Worm (Caenorhabditis elegans): ENCODE data around the gene C34C12.1.
"Not testable (repeated sequence)": the region's sequence is repeated elsewhere in the genome, so short reads cannot be mapped to it uniquely, and the experiment has no call there.

The C34C12.1 gene

DNA sequence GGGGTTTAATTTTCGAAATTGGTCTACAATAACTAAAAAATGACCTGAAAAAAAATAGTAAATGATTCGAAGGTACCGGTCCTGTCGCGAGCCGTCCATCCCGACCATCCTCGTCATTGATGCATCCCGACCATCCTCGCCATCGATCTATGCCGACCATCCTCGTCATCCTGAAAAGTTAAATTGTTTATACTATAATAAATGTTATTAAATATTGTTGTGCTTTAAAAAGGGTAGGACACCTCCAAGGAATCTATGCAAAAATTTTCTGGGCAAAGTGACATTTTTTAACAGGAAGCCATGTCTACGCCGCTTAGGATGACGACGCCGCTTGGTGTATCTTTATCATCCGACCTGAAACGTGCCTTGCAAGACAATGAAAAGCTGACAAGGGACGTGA is at the start of gene C34C12.1:
TSS of gene C34C12.1 (plus strand) at position 301 of the 400 bp plus-strand sequence.
- TF ChIP-seq scrt-1 (GFP tag; IDR thresholded peaks at IDR 0.05); F13C5.2 (tag; optimal IDR thresholded peaks at IDR 0.05); hnd-1 (tag; optimal IDR thresholded peaks at IDR 0.05): not testable (repeated sequence)

DNA sequence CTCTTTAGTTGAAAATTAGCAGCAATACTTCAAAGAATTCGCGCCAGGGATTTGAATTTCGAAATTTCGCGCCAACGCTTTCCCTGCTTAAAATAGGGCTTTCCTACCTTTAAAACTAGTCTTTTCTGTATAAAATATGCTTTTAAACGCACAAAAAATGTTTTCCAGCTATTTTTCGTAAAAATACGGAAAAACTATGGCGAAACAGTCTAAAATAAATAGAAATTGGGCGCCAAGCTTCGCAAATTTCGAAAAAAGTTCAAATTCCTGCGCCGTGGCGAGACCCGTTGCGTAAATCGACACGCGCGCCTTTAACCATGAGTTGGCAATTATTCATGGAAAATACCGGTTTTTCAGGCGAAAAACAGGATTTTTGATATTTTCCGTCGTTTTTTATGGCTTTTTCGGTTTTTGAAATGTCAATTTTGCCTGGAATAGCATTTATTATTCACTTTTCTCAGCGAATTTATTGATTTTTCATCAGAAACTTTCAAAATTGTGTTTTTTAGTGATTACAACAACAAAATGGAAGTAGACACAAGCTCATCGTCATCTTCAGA is 49.7 kb upstream of the C34C12.1 start, which contains the start of the genes npp-9 and F59A2.5:
TSS of gene npp-9 (minus strand) at position 126 of the 560 bp plus-strand sequence.
TSS of gene F59A2.5 (plus strand) at position 510 of the 560 bp plus-strand sequence.
- TF ChIP-seq tbx-11 (GFP tag; IDR thresholded peaks at IDR 0.05), result 0 out of 2 replicates have a peak, but pooled peaks have one; percentile 24
- peak; percentile 32 for TF ChIP-seq F13C5.2 (tag; optimal IDR thresholded peaks at IDR 0.05)
- no peak for TF ChIP-seq tra-4 (tag; optimal IDR thresholded peaks at IDR 0.05)

DNA sequence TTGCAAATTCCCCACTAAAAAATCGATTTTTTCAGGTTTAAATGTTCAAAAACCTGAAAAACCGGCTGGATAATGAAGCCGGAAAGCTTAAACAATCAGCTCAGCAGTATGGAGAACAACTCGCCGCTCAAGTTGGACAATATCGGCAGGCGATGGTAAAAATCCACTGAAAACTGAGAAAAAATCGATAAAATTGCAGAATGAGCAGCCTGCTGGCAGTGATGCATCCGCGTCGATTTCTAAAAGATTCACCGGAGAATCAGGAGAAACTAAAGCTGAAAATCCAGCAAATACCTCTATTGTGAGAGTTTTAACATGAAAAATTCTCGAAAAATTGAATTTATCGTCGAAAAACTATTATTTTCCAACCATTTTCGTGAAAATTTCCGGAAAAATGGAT is 48.6 kb upstream of the C34C12.1 start, which contains the start of gene golg-4:
TSS of gene golg-4 (plus strand) at position 34 of the 400 bp plus-strand sequence.
- TF ChIP-seq hnd-1 (tag; optimal IDR thresholded peaks at IDR 0.05) (no peak), tbx-37 (GFP tag; conservative IDR thresholded peaks at IDR 0.05) (no peak), hmbx-1 (tag; optimal IDR thresholded peaks at IDR 0.05) (no peak), pes-1 (GFP tag; IDR thresholded peaks at IDR 0.05) (no peak), hmg-4 (GFP tag; optimal IDR thresholded peaks at IDR 0.05) (no peak), ceh-13 (GFP tag; optimal IDR thresholded peaks at IDR 0.05) (no peak), scrt-1 (GFP tag; IDR thresholded peaks at IDR 0.05) (no peak), tra-4 (tag; optimal IDR thresholded peaks at IDR 0.05) (no peak), ets-7 (tag; optimal IDR thresholded peaks at IDR 0.05) (no peak), B0310.2 (tag; optimal IDR thresholded peaks at IDR 0.05) (no peak), ama-1 (optimal IDR thresholded peaks at IDR 0.05) (no peak), sea-1 (GFP tag; conservative IDR thresholded peaks at IDR 0.05) (no peak), aly-1 (tag; optimal IDR thresholded peaks at IDR 0.05) (no peak), tbx-11 (GFP tag; IDR thresholded peaks at IDR 0.05) (no peak), ceh-36 (tag; optimal IDR thresholded peaks at IDR 0.05) (no peak), F13C5.2 (tag; optimal IDR thresholded peaks at IDR 0.05) (no peak), flt-1 (GFP tag; IDR thresholded peaks at IDR 0.05) (no peak)

DNA sequence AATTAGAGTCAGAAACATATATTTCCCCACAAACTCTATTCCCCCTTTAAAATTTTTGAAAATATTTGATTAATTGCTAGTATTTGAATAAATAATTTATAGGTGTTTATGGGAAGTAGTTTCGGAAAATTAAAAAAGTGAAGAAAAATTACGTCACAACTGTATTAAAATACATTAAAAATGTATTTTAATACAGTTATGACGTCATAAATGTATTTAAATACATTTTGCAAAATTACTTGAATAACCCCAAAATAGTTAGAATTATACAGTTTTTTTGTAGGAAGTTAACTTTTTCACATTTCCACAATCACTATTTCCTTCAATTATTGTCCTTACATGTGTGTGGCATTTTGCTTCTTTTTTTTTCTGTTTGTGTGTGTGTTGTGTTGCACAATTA is 40.7 kb upstream of the C34C12.1 start:
- TF ChIP-seq hmbx-1 (tag; optimal IDR thresholded peaks at IDR 0.05), result no peak
- TF ChIP-seq tra-4 (tag; optimal IDR thresholded peaks at IDR 0.05), result no peak
- no peak for TF ChIP-seq hnd-1 (tag; optimal IDR thresholded peaks at IDR 0.05)
- no peak for TF ChIP-seq pes-1 (GFP tag; IDR thresholded peaks at IDR 0.05)
- no peak for TF ChIP-seq tbx-11 (GFP tag; IDR thresholded peaks at IDR 0.05)
- no peak for TF ChIP-seq ets-7 (tag; optimal IDR thresholded peaks at IDR 0.05)
- no peak for TF ChIP-seq ama-1 (optimal IDR thresholded peaks at IDR 0.05)
- TF ChIP-seq tbx-37 (GFP tag; conservative IDR thresholded peaks at IDR 0.05), result no peak
- TF ChIP-seq B0310.2 (tag; optimal IDR thresholded peaks at IDR 0.05), result no peak
- no peak for TF ChIP-seq sea-1 (GFP tag; conservative IDR thresholded peaks at IDR 0.05)

DNA sequence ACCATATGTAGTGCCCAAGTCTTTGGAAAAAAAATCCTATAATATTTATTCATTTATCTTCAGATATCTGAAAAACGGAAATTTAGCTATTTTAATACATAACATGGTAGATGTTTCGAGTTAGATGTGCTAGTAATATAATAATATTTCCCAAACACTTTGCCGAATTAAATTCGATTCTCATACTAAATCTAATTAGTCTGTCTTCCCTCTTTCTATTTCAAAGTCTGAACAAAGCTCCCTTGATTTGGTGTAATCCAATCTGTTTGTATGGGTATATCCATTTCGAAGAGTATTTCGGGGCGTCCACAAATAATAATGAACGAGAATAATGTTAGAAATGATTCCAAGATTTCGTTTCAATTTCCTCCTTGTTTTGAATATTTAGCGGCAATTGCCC is 39.7 kb upstream of the C34C12.1 start:
- TF ChIP-seq F13C5.2 (tag; optimal IDR thresholded peaks at IDR 0.05) (no peak), ceh-36 (tag; optimal IDR thresholded peaks at IDR 0.05) (no peak), scrt-1 (GFP tag; IDR thresholded peaks at IDR 0.05) (no peak), hmbx-1 (tag; optimal IDR thresholded peaks at IDR 0.05) (no peak), sea-1 (GFP tag; conservative IDR thresholded peaks at IDR 0.05) (no peak), flt-1 (GFP tag; IDR thresholded peaks at IDR 0.05) (no peak), hnd-1 (tag; optimal IDR thresholded peaks at IDR 0.05) (no peak), hmg-4 (GFP tag; optimal IDR thresholded peaks at IDR 0.05) (no peak), ets-7 (tag; optimal IDR thresholded peaks at IDR 0.05) (no peak)

DNA sequence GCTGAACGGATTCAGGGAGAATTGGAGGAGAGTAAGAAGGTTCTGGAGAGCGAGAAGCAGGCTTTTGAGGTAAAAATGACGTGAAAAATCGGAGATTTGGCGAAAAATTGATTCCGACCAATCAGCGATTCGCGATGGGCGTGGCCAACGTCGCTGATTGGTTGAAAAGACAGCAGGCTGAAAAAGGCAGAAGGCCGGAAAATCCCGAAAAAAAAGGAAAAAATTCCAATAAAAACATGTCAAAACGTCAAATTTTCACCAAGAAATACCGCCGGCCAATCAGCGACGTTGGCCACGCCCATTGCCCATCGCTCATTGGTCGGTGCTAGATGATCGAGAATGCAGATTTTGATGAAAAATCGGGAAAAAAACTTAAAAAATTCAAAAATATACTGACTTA is 36.7 kb upstream of the C34C12.1 start:
- TF ChIP-seq B0310.2 (tag; optimal IDR thresholded peaks at IDR 0.05) (no peak), F13C5.2 (tag; optimal IDR thresholded peaks at IDR 0.05) (no peak), hmg-4 (GFP tag; optimal IDR thresholded peaks at IDR 0.05) (no peak), tra-4 (tag; optimal IDR thresholded peaks at IDR 0.05) (no peak), ceh-13 (GFP tag; optimal IDR thresholded peaks at IDR 0.05) (no peak), flt-1 (GFP tag; IDR thresholded peaks at IDR 0.05) (no peak)

DNA sequence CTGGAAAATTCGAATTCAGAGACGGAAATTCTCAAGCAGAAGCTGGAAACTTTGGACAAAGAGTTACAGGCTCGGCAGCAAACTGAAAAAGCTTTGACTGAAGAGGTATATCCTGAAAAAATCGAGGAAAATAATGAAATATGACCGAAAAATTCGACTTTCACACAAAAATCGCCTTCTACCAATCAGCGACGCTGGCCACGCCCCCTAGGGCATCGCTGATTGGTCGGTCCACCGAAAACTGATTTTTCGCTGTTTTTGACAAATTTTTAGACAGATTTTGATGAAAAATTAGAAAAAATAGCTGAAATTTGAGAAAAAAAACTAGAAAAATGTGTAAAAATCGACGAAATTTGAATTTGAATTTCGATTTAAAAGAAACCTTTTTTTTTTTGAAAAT is 35.2 kb upstream of the C34C12.1 start:
- no peak for TF ChIP-seq tbx-11 (GFP tag; IDR thresholded peaks at IDR 0.05)
- no peak for TF ChIP-seq ceh-13 (GFP tag; optimal IDR thresholded peaks at IDR 0.05)
- no peak for TF ChIP-seq tra-4 (tag; optimal IDR thresholded peaks at IDR 0.05)
- no peak for TF ChIP-seq aly-1 (tag; optimal IDR thresholded peaks at IDR 0.05)

DNA sequence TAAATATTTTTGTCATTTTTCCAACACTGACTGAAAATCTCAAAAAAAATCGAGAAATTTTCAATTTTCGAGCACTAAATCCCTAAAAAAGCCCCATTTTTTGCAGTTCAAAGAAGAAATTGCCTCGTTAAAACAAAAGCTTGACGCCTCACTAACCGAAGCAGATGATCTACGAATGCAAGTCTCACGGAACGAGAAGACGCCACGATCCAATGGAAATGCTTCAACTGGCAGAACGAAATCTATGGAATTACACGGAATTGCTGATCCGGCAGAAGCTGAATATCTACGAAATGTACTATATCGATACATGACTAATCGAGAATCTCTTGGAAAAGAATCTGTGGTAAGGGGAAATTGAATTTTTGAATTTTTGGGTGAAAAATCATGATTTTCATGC is 30.2 kb upstream of the C34C12.1 start:
- TF ChIP-seq tbx-37 (GFP tag; conservative IDR thresholded peaks at IDR 0.05) (0 out of 2 replicates have a peak, but pooled peaks have one; percentile 4), F13C5.2 (tag; optimal IDR thresholded peaks at IDR 0.05) (no peak)

DNA sequence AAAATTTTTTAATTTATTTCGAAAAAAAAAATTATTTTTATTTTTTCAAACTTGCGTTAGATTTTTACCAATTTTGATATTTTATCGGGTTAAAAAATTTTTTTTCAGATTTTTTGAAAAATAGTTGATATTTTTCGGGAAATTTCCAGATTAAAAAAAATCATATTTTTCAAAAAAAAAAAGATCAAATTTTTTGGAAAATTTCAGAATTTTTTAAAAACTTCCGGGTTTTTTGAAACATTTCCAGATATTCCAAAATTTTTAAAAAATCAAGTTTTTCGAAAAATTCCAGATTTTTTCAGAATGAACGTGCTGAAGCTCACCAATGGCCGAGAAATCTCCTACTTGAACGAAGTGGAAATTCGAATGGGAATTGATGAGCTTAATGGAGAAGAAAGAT is 28.7 kb upstream of the C34C12.1 start, which contains the start of gene metl-18:
TSS of gene metl-18 (plus strand) at position 301 of the 400 bp plus-strand sequence.
- TF ChIP-seq tbx-37 (GFP tag; conservative IDR thresholded peaks at IDR 0.05) (no peak), sea-1 (GFP tag; conservative IDR thresholded peaks at IDR 0.05) (no peak), scrt-1 (GFP tag; IDR thresholded peaks at IDR 0.05) (no peak), tbx-11 (GFP tag; IDR thresholded peaks at IDR 0.05) (no peak), hnd-1 (tag; optimal IDR thresholded peaks at IDR 0.05) (no peak), hmg-4 (GFP tag; optimal IDR thresholded peaks at IDR 0.05) (no peak), hmbx-1 (tag; optimal IDR thresholded peaks at IDR 0.05) (no peak), ceh-36 (tag; optimal IDR thresholded peaks at IDR 0.05) (no peak), B0310.2 (tag; optimal IDR thresholded peaks at IDR 0.05) (no peak), F13C5.2 (tag; optimal IDR thresholded peaks at IDR 0.05) (no peak), pes-1 (GFP tag; IDR thresholded peaks at IDR 0.05) (no peak)

Data from whole organism, early embryonic.